Fruit fly (Drosophila melanogaster): ENCODE results near the gene mub.

DNA sequence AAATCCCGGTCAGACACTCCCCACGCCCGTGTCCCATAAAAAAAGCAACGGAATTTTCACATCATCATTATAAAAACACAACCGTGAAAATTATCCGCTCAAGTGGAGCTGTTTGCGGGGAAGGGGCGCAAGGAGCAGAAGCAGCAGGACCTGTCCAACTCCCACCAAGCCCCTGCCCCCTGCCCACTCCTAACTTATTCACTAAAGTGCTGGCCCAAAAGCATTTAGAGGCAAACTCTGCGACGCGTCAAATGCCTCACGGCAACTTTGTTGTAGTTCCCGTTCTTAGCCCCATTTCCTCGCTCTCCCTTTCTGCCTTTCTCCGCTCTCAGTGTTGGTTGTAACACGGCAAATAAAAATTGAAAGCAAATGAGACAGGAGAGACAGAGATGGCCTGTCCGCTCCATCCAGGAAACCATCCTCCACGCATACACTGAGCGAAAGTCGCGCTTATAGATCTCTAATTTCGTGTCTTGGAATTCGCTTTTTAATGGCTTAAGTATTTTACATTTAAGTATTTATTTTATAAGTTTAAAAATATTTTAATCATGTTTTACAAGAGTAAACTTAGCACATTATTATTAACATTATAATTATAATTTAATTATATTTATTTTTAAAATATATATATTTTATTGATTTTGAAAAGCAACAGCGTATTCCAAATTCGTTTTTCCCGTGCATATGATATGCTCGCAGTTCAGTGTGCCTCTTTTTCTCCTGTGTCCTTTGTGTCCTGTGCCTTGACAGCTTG is 14.9 kb downstream of the mub start:
- no peak for TF ChIP-seq h (optimal IDR thresholded peaks at IDR 0.05)
- no peak for TF ChIP-seq Sin3A (optimal IDR thresholded peaks at IDR 0.05)
- no peak for TF ChIP-seq insv (optimal IDR thresholded peaks at IDR 0.05)
- TF ChIP-seq psq (optimal IDR thresholded peaks at IDR 0.05), result no peak
- TF ChIP-seq Myc (optimal IDR thresholded peaks at IDR 0.05), result no peak
- TF ChIP-seq ttk (optimal IDR thresholded peaks at IDR 0.05), result no peak
